Fruit fly (Drosophila melanogaster) whole organism, embryonic: ENCODE results near the gene Rab40.
A peak's percentile ranks its signal among the peaks of the same experiment; 100 is the strongest.

Experiments used
- Antp ChIP-seq: fragments of 200-800 bp; sonication (Bioruptor generic); optimal IDR thresholded peaks from 3 replicates; lab custom pipeline; 2016; ENCODE audit warnings: missing biosample characterization, missing genetic modification characterization
- Bgb ChIP-seq: fragments of 200-800 bp; sonication (Bioruptor generic); IDR thresholded peaks from 2 replicates; pipeline ENCODE4 v1.3.6; 2022; ENCODE audit warnings: missing biosample characterization, missing genetic modification characterization; ENCODE audit not compliant: partially characterized antibody
- CG12104 ChIP-seq: fragments of 200-800 bp; sonication (Bioruptor generic); optimal IDR thresholded peaks from 3 replicates; lab custom pipeline; 2016; ENCODE audit warnings: missing biosample characterization, missing genetic modification characterization
- CG14710 ChIP-seq: fragments of 200-800 bp; sonication (Bioruptor generic); optimal IDR thresholded peaks from 3 replicates; lab custom pipeline; 2019; ENCODE audit warnings: missing biosample characterization, mild to moderate bottlenecking, missing genetic modification characterization, moderate library complexity
- CG14965 ChIP-seq: fragments of 200-800 bp; sonication (Bioruptor generic); optimal IDR thresholded peaks from 2 replicates; lab custom pipeline; 2016; ENCODE audit warnings: missing biosample characterization, missing genetic modification characterization, borderline replicate concordance
- CG1529 ChIP-seq: fragments of 200-800 bp; sonication (Bioruptor generic); optimal IDR thresholded peaks from 3 replicates; lab custom pipeline; 2018; ENCODE audit warnings: missing biosample characterization, missing genetic modification characterization
- CG1603 ChIP-seq: fragments of 200-800 bp; sonication (Bioruptor generic); optimal IDR thresholded peaks from 2 replicates; lab custom pipeline; 2019; ENCODE audit warnings: missing biosample characterization, mild to moderate bottlenecking, missing genetic modification characterization, moderate library complexity
- CG16779 ChIP-seq: fragments of 200-800 bp; sonication (Bioruptor generic); IDR thresholded peaks from 2 replicates; pipeline ENCODE4 v1.3.6; 2022; ENCODE audit warnings: missing biosample characterization, missing genetic modification characterization
- CG17568 ChIP-seq: fragments of 200-800 bp; sonication (Bioruptor generic); optimal IDR thresholded peaks from 2 replicates; lab custom pipeline; 2018; ENCODE audit warnings: missing biosample characterization, mild to moderate bottlenecking, missing genetic modification characterization, moderate library complexity
- CG17912 ChIP-seq: fragments of 200-800 bp; sonication (Bioruptor generic); optimal IDR thresholded peaks from 2 replicates; lab custom pipeline; 2018; ENCODE audit warnings: missing biosample characterization, mild to moderate bottlenecking, missing genetic modification characterization
- CG18011 ChIP-seq: fragments of 200-800 bp; sonication (Bioruptor generic); optimal IDR thresholded peaks from 2 replicates; lab custom pipeline; 2017; ENCODE audit warnings: missing biosample characterization, missing genetic modification characterization, mild to moderate bottlenecking, moderate library complexity, missing genotype
- CG18619 ChIP-seq: fragments of 200-800 bp; sonication (Bioruptor generic); optimal IDR thresholded peaks from 3 replicates; lab custom pipeline; 2017; ENCODE audit warnings: missing biosample characterization, mild to moderate bottlenecking, missing genetic modification characterization
- CG2116 ChIP-seq: fragments of 200-800 bp; sonication (Bioruptor generic); optimal IDR thresholded peaks from 3 replicates; lab custom pipeline; 2018; ENCODE audit warnings: missing biosample characterization, mild to moderate bottlenecking, missing genetic modification characterization
- CG3065 ChIP-seq: fragments of 200-800 bp; sonication (Bioruptor generic); optimal IDR thresholded peaks from 2 replicates; lab custom pipeline; 2016; ENCODE audit warnings: missing biosample characterization, missing genetic modification characterization
- CG32767 ChIP-seq: fragments of 200-800 bp; sonication (Bioruptor generic); IDR thresholded peaks from 2 replicates; pipeline ENCODE4 v1.3.6; 2022; ENCODE audit warnings: missing biosample characterization, missing genetic modification characterization
- CG32772 ChIP-seq: fragments of 200-800 bp; sonication (Bioruptor generic); IDR thresholded peaks from 2 replicates; pipeline ENCODE4 v1.3.6; 2022; ENCODE audit warnings: missing biosample characterization, missing genetic modification characterization
- CG33213 ChIP-seq: fragments of 200-800 bp; sonication (Bioruptor generic); optimal IDR thresholded peaks from 3 replicates; lab custom pipeline; 2016; ENCODE audit warnings: missing biosample characterization, missing genetic modification characterization
- CG4282 ChIP-seq: fragments of 200-800 bp; sonication (Bioruptor generic); optimal IDR thresholded peaks from 2 replicates; lab custom pipeline; 2016; ENCODE audit warnings: missing biosample characterization, missing genetic modification characterization
- CG4328 ChIP-seq: fragments of 200-800 bp; sonication (Bioruptor generic); optimal IDR thresholded peaks from 3 replicates; lab custom pipeline; 2017; ENCODE audit warnings: missing biosample characterization, missing genetic modification reagents, missing genetic modification characterization
- CG4404 ChIP-seq: fragments of 200-800 bp; sonication (Bioruptor generic); IDR thresholded peaks from 2 replicates; pipeline ENCODE4 v1.3.6; 2022; ENCODE audit warnings: missing biosample characterization, missing genetic modification characterization
- CG4707 ChIP-seq: fragments of 200-800 bp; sonication (Bioruptor generic); optimal IDR thresholded peaks from 2 replicates; lab custom pipeline; 2018; ENCODE audit warnings: missing biosample characterization, mild to moderate bottlenecking, missing genetic modification characterization, moderate library complexity
- CG6175 ChIP-seq: fragments of 200-800 bp; sonication (Bioruptor generic); IDR thresholded peaks from 3 replicates; pipeline ENCODE4 v1.3.6; 2022; ENCODE audit warnings: missing biosample characterization, missing genetic modification characterization
- CG7786 ChIP-seq: fragments of 200-800 bp; sonication (Bioruptor generic); optimal IDR thresholded peaks from 2 replicates; lab custom pipeline; 2016; ENCODE audit warnings: missing biosample characterization, missing genetic modification characterization
- CG9727 ChIP-seq: fragments of 200-800 bp; sonication (Bioruptor generic); optimal IDR thresholded peaks from 3 replicates; lab custom pipeline; 2017; ENCODE audit warnings: missing biosample characterization, mild to moderate bottlenecking, missing genetic modification characterization
- CkIIα-i1 ChIP-seq: fragments of 200-800 bp; sonication (Bioruptor generic); IDR thresholded peaks from 2 replicates; pipeline ENCODE4 v1.3.6; 2022; ENCODE audit warnings: missing biosample characterization, missing genetic modification characterization
- D19A ChIP-seq: fragments of 200-800 bp; optimal IDR thresholded peaks from 3 replicates; lab custom pipeline; 2019; ENCODE audit warnings: missing biosample characterization, mild to moderate bottlenecking, missing genetic modification characterization, moderate library complexity
- Dref ChIP-seq: fragments of 200-800 bp; sonication (Bioruptor generic); IDR thresholded peaks from 2 replicates; pipeline ENCODE4 v1.3.6; 2022; ENCODE audit warnings: missing biosample characterization, missing genetic modification characterization
- HmgD ChIP-seq: fragments of 200-800 bp; sonication (Bioruptor generic); optimal IDR thresholded peaks from 3 replicates; lab custom pipeline; 2016; ENCODE audit warnings: missing biosample characterization, missing genetic modification characterization
- MTF-1 ChIP-seq: fragments of 200-800 bp; sonication (Bioruptor generic); optimal IDR thresholded peaks from 2 replicates; lab custom pipeline; 2018; ENCODE audit warnings: missing biosample characterization, mild to moderate bottlenecking, missing genetic modification characterization, borderline replicate concordance
- Mrtf ChIP-seq: fragments of 200-800 bp; sonication (Bioruptor generic); IDR thresholded peaks from 3 replicates; pipeline ENCODE4 v1.3.6; 2022; ENCODE audit warnings: missing biosample characterization, missing genetic modification characterization
- Pdp1 ChIP-seq, 2 experiments: fragments of 200-800 bp; sonication (Bioruptor generic); optimal IDR thresholded peaks; 3 replicates each; lab custom pipeline; 2016; ENCODE audit warnings: missing biosample characterization in 2 of 2, missing genetic modification characterization in 2 of 2, mild to moderate bottlenecking in 1 of 2, moderate library complexity in 1 of 2
- Ptx1 ChIP-seq: fragments of 200-800 bp; sonication (Bioruptor generic); IDR thresholded peaks from 2 replicates; pipeline ENCODE4 v1.3.6; 2022; ENCODE audit warnings: missing biosample characterization, missing genetic modification characterization
- Rx ChIP-seq: fragments of 200-800 bp; sonication (Bioruptor generic); IDR thresholded peaks from 2 replicates; pipeline ENCODE4 v1.3.6; 2022; ENCODE audit warnings: missing biosample characterization, missing genetic modification characterization
- Spps ChIP-seq: fragments of 200-800 bp; sonication (Bioruptor generic); optimal IDR thresholded peaks from 2 replicates; lab custom pipeline; 2018; ENCODE audit warnings: missing biosample characterization, mild to moderate bottlenecking, missing genetic modification characterization
- ase ChIP-seq: fragments of 200-800 bp; sonication (Bioruptor generic); IDR thresholded peaks from 3 replicates; pipeline ENCODE4 v1.3.6; 2022; ENCODE audit warnings: missing biosample characterization, missing genetic modification characterization
- chn ChIP-seq: fragments of 200-800 bp; sonication (Bioruptor generic); optimal IDR thresholded peaks from 2 replicates; lab custom pipeline; 2016; ENCODE audit warnings: missing biosample characterization, missing genetic modification characterization
- fd64A ChIP-seq: fragments of 200-800 bp; sonication (Bioruptor generic); optimal IDR thresholded peaks from 3 replicates; lab custom pipeline; 2018; ENCODE audit warnings: missing biosample characterization, mild to moderate bottlenecking, missing genetic modification characterization
- fu2 ChIP-seq: fragments of 200-800 bp; sonication (Bioruptor generic); optimal IDR thresholded peaks from 2 replicates; lab custom pipeline; 2016; ENCODE audit warnings: missing biosample characterization, missing genetic modification characterization
- grn ChIP-seq: fragments of 200-800 bp; sonication (Bioruptor generic); optimal IDR thresholded peaks from 3 replicates; lab custom pipeline; 2017; ENCODE audit warnings: missing biosample characterization, missing genetic modification characterization
- kah ChIP-seq: fragments of 200-800 bp; sonication (Bioruptor generic); optimal IDR thresholded peaks from 2 replicates; lab custom pipeline; 2018; ENCODE audit warnings: missing biosample characterization, mild to moderate bottlenecking, missing genetic modification characterization
- kni ChIP-seq: fragments of 200-800 bp; sonication (Bioruptor generic); optimal IDR thresholded peaks from 3 replicates; lab custom pipeline; 2017; ENCODE audit warnings: mild to moderate bottlenecking, missing biosample characterization, missing genetic modification reagents, missing genetic modification characterization
- lbe ChIP-seq: fragments of 200-800 bp; sonication (Bioruptor generic); optimal IDR thresholded peaks from 2 replicates; lab custom pipeline; 2016; ENCODE audit warnings: missing biosample characterization, mild to moderate bottlenecking, missing genetic modification characterization
- lilli ChIP-seq: fragments of 200-800 bp; sonication (Bioruptor generic); optimal IDR thresholded peaks from 3 replicates; lab custom pipeline; 2016; ENCODE audit warnings: missing biosample characterization, missing genetic modification characterization
- mld ChIP-seq: fragments of 200-800 bp; sonication (Bioruptor generic); IDR thresholded peaks from 3 replicates; pipeline ENCODE4 v1.3.6; 2022; ENCODE audit warnings: missing biosample characterization, missing genetic modification characterization; ENCODE audit not compliant: partially characterized antibody
- odd ChIP-seq: fragments of 200-800 bp; sonication (Bioruptor generic); optimal IDR thresholded peaks from 2 replicates; lab custom pipeline; 2017; ENCODE audit warnings: missing biosample characterization, mild to moderate bottlenecking, missing genetic modification characterization
- pho ChIP-seq: fragments of 200-800 bp; sonication (Bioruptor generic); optimal IDR thresholded peaks from 2 replicates; lab custom pipeline; 2016; ENCODE audit warnings: missing biosample characterization, missing genetic modification characterization
- scrt ChIP-seq: fragments of 200-800 bp; sonication (Bioruptor generic); optimal IDR thresholded peaks from 2 replicates; lab custom pipeline; 2018; ENCODE audit warnings: missing biosample characterization, mild to moderate bottlenecking, missing genetic modification characterization, moderate library complexity
- slp2 ChIP-seq: fragments of 200-800 bp; sonication (Bioruptor generic); optimal IDR thresholded peaks from 2 replicates; lab custom pipeline; 2016; ENCODE audit warnings: missing biosample characterization, missing genetic modification characterization
- wek ChIP-seq: fragments of 200-800 bp; sonication (Bioruptor generic); optimal IDR thresholded peaks from 3 replicates; lab custom pipeline; 2018; ENCODE audit warnings: missing biosample characterization, mild to moderate bottlenecking, missing genetic modification characterization, moderate library complexity
- zfh2 ChIP-seq: fragments of 200-800 bp; sonication (Bioruptor generic); optimal IDR thresholded peaks from 2 replicates; lab custom pipeline; 2016; ENCODE audit warnings: missing biosample characterization, missing genetic modification characterization

The Rab40 gene

dm6 chrX:12473953-12474468, 11.1 kb upstream of the Rab40 start (continued):
- peak; percentile 52 for TF ChIP-seq lilli (GFP tag; lab: Kevin White, UChicago)
- TF ChIP-seq Pdp1 (GFP tag; optimal IDR thresholded peaks at IDR 0.05; lab: Kevin White, UChicago), result peak; percentile 44 to 94
- peak; percentile 7 for TF ChIP-seq chn (GFP tag; lab: Kevin White, UChicago)
- TF ChIP-seq CG14965 (GFP tag; lab: Kevin White, UChicago), result no peak
- TF ChIP-seq CG4707 (GFP tag; lab: Kevin White, UChicago), result no peak
- peak; percentile 53 for TF ChIP-seq kah (GFP tag; lab: Kevin White, UChicago)
- peak; percentile 75 for TF ChIP-seq scrt (GFP tag; lab: Kevin White, UChicago)
- no peak for TF ChIP-seq Bgb (GFP tag; lab: Robert Waterston, UW)
- peak; percentile 32 for TF ChIP-seq fd64A (GFP tag; lab: Kevin White, UChicago)
- TF ChIP-seq CG18619 (GFP tag; lab: Kevin White, UChicago), result peak; percentile 68
- TF ChIP-seq CG1603 (tag; lab: Kevin White, UChicago), result no peak
- TF ChIP-seq CG16779 (GFP tag; lab: Robert Waterston, UW), result no peak
- TF ChIP-seq CG32767 (GFP tag; lab: Robert Waterston, UW), result peak; percentile 18; the same call in 1 of the 2 replicates
- peak; percentile 63 for TF ChIP-seq CG32772 (GFP tag; lab: Robert Waterston, UW)
- no peak for TF ChIP-seq CkIIα-i1 (GFP tag; lab: Robert Waterston, UW)
- TF ChIP-seq CG4328, result peak; percentile 79
- peak; percentile 61; the same call in 1 of the 2 replicates for TF ChIP-seq CG4404 (GFP tag; lab: Robert Waterston, UW)
- TF ChIP-seq CG9727 (GFP tag; lab: Kevin White, UChicago), result peak; percentile 76
- TF ChIP-seq kni (GFP tag; lab: Kevin White, UChicago), result no peak
- TF ChIP-seq CG17912 (GFP tag; lab: Kevin White, UChicago), result no peak
- 0 out of 3 replicates have a peak, but pooled peaks have one; percentile 28 for TF ChIP-seq ase (GFP tag; lab: Robert Waterston, UW)
- TF ChIP-seq D19A, result peak; percentile 82
- no peak for TF ChIP-seq HmgD (GFP tag; lab: Kevin White, UChicago)
- peak; percentile 79 for TF ChIP-seq odd (GFP tag; lab: Kevin White, UChicago)
- peak; percentile 6 for TF ChIP-seq zfh2 (GFP tag; lab: Kevin White, UChicago)
- TF ChIP-seq MTF-1 (GFP tag; lab: Kevin White, UChicago), result no peak
- no peak for TF ChIP-seq pho (GFP tag; lab: Kevin White, UChicago)
- peak; percentile 9 for TF ChIP-seq CG3065 (GFP tag; lab: Kevin White, UChicago)
- TF ChIP-seq CG6175 (GFP tag; lab: Robert Waterston, UW), result peak; percentile 54; the same call in 1 of the 3 replicates
- TF ChIP-seq fu2 (GFP tag; lab: Kevin White, UChicago), result no peak
- TF ChIP-seq CG14710 (tag; lab: Kevin White, UChicago), result peak; percentile 77
- peak; percentile 64 for TF ChIP-seq CG12104
- peak; percentile 85 for TF ChIP-seq Ptx1
- TF ChIP-seq CG17568 (GFP tag; lab: Kevin White, UChicago), result peak; percentile 39
- TF ChIP-seq wek (GFP tag; lab: Kevin White, UChicago), result no peak
- peak; percentile 50 for TF ChIP-seq CG2116 (GFP tag; lab: Kevin White, UChicago)
- peak; percentile 48 for TF ChIP-seq CG1529 (GFP tag; lab: Kevin White, UChicago)
- TF ChIP-seq Spps (tag; lab: Kevin White, UChicago), result peak; percentile 14
- TF ChIP-seq grn (GFP tag; lab: Kevin White, UChicago), result no peak
- TF ChIP-seq slp2 (GFP tag; lab: Kevin White, UChicago), result peak; percentile 23
- TF ChIP-seq CG18011 (GFP tag; lab: Kevin White, UChicago), result no peak
- peak; percentile 21 for TF ChIP-seq Antp (GFP tag; lab: Kevin White, UChicago)
- 0 out of 3 replicates have a peak, but pooled peaks have one; percentile 52 for TF ChIP-seq Mrtf (GFP tag; lab: Robert Waterston, UW)
- no peak for TF ChIP-seq Dref (GFP tag; lab: Robert Waterston, UW)
- no peak for TF ChIP-seq CG33213 (GFP tag; lab: Kevin White, UChicago)
- no peak for TF ChIP-seq CG4282 (GFP tag; lab: Kevin White, UChicago)
- peak; percentile 19 for TF ChIP-seq lbe
- 0 out of 2 replicates have a peak, but pooled peaks have one; percentile 7 for TF ChIP-seq Rx
- TF ChIP-seq mld, result no peak
- TF ChIP-seq CG7786 (GFP tag; lab: Kevin White, UChicago), result no peak
